Worm (Caenorhabditis elegans): Measurements from ENCODE around the gene C03A3.3.

C03A3.3 gene

DNA sequence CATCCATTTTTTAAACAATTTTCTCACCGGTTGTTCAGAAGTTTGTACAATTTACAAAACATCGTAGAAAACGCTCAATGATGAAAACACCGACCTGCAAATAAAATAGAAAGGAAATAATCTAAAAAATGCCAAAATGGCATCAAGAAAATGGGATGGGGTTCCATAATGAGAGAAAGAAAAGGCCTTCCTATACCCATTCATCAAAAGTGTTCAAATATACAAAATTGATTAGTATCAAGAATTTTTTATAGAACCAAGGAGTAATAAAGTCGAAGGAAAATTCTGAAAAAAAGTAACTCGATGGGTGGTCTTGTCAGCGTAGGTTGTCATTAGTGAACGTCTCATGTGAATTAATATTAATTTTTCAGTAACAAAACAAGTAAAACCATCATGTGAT lies 42.3 kb downstream of the C03A3.3 start, which contains the start of gene C34F6.12:
C34F6.12 (minus strand) TSS at position 101 of the 400 bp plus-strand sequence.
- TF ChIP-seq B0035.1 (tag; optimal IDR thresholded peaks at IDR 0.05): no peak
- TF ChIP-seq K11D2.4 (GFP tag; IDR thresholded peaks at IDR 0.05): no peak
- TF ChIP-seq hmg-1.2 (GFP tag; IDR thresholded peaks at IDR 0.05): no peak
- TF ChIP-seq nhr-179 (tag; optimal IDR thresholded peaks at IDR 0.05): no peak
- no peak for TF ChIP-seq Y95B8A.8 (GFP tag; IDR thresholded peaks at IDR 0.05)
- no peak for TF ChIP-seq unc-62 (GFP tag; optimal IDR thresholded peaks at IDR 0.05)
- TF ChIP-seq F57C9.4 (tag; optimal IDR thresholded peaks at IDR 0.05): no peak
- no peak for TF ChIP-seq pha-4 (tag; optimal IDR thresholded peaks at IDR 0.05)
- TF ChIP-seq F22D6.2 (tag; optimal IDR thresholded peaks at IDR 0.05): no peak
- TF ChIP-seq hmg-20 (GFP tag; IDR thresholded peaks at IDR 0.05): no peak
- no peak for TF ChIP-seq die-1 (tag; optimal IDR thresholded peaks at IDR 0.05)

DNA sequence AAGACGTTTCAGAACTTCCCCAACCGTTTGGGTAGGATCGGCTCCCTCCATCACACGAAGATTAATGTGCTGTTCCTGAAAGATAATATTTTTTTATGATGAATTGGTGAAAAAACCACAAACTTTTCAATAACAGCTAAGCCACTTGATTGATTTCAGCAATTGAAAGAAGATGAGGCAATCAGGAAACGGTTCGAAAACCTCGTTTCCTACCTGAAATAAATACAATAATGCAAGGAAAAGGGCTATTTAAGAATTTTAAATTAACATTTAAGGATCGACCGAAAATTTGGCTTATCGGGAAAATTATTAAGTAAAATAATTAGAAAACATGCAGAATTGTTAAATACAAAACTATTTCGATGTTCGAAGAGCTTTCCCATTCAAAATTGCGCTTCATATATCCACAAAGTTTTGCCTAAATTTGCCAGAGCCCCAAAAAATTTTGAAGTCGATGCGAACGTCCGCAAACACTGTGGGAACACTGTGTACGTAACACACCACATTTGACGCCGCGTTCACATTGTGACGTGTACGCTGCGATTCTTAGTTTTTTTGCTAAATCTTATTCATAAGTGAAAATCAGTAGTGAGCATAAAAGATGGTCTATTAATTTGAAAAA lies 46.2 kb downstream of the C03A3.3 start, which contains the start of gene C34F6.9:
C34F6.9 (minus strand) TSS at position 51 of the 622 bp plus-strand sequence.
- TF ChIP-seq T07F8.4 (tag; optimal IDR thresholded peaks at IDR 0.05) (no peak), nfya-2 (GFP tag; IDR thresholded peaks at IDR 0.05) (no peak), rcor-1 (GFP tag; IDR thresholded peaks at IDR 0.05) (no peak), akir-1 (GFP tag; optimal IDR thresholded peaks at IDR 0.05) (no peak), lag-1 (GFP tag; IDR thresholded peaks at IDR 0.05) (no peak), ztf-3 (GFP tag; optimal IDR thresholded peaks at IDR 0.05) (no peak), hsf-1 (GFP tag; IDR thresholded peaks at IDR 0.05) (no peak), xnd-1 (tag; optimal IDR thresholded peaks at IDR 0.05) (no peak), F22D6.2 (tag; optimal IDR thresholded peaks at IDR 0.05) (no peak), sptf-2 (GFP tag; optimal IDR thresholded peaks at IDR 0.05) (no peak), madf-8 (GFP tag; conservative IDR thresholded peaks at IDR 0.05) (no peak), ccch-3 (GFP tag; optimal IDR thresholded peaks at IDR 0.05) (no peak), cebp-2 (GFP tag; IDR thresholded peaks at IDR 0.05) (no peak), F57A8.1 (GFP tag; optimal IDR thresholded peaks at IDR 0.05) (no peak)
